Fruit fly (Drosophila melanogaster): ENCODE measurements around the gene CG2100.

dm6 chr3R:5746646-5747045 is 10.5 kb upstream of the CG2100 start:
- TF ChIP-seq CTCF (optimal IDR thresholded peaks at IDR 0.05) (no peak), CG8478 (optimal IDR thresholded peaks at IDR 0.05) (no peak)

Data from S2 (cell line).